Worm (Caenorhabditis elegans) whole organism, L1 larva: Measurements from ENCODE around the gene gsnl-1.

Source experiments
- C34B4.2 ChIP-seq: sonication (generic microtip); optimal IDR thresholded peaks from 2 replicates; lab custom pipeline; 2017; ENCODE audit warnings: mild to moderate bottlenecking, missing genetic modification characterization, missing compliant biosample characterization
- aly-2 ChIP-seq: fragments of 150-350 bp; optimal IDR thresholded peaks from 2 replicates; lab custom pipeline; 2014; ENCODE audit warnings: missing biosample characterization, missing genetic modification characterization
- ceh-82 ChIP-seq, 3 experiments: fragments of 150-350 bp in 1 of 3; sonication (generic microtip) in 2 of 3; optimal IDR thresholded peaks; 2 replicates each; lab custom pipeline; 2014 to 2017; ENCODE audit warnings: missing biosample characterization in 3 of 3, missing genetic modification characterization in 3 of 3
- ceh-90 ChIP-seq: sonication (generic microtip); optimal IDR thresholded peaks from 2 replicates; lab custom pipeline; 2016; ENCODE audit warnings: missing genetic modification characterization, missing compliant biosample characterization
- ces-1 ChIP-seq: fragments of 150-350 bp; optimal IDR thresholded peaks from 2 replicates; lab custom pipeline; 2014; ENCODE audit warnings: missing biosample characterization, missing genetic modification reagents, missing genetic modification characterization
- dpl-1 ChIP-seq, 3 experiments: fragments of 150-350 bp in 2 of 3; sonication (generic microtip) in 1 of 3; optimal IDR thresholded peaks; 2 replicates each; lab custom pipeline; 2014 to 2017; ENCODE audit warnings: missing biosample characterization in 3 of 3, missing genetic modification characterization in 3 of 3, missing genetic modification reagents in 3 of 3
- dsc-1 ChIP-seq: sonication (generic microtip); optimal IDR thresholded peaks from 2 replicates; lab custom pipeline; 2016; ENCODE audit warnings: mild to moderate bottlenecking, missing genetic modification characterization, missing compliant biosample characterization
- efl-1 ChIP-seq, 4 experiments: fragments of 150-350 bp; optimal IDR thresholded peaks in 3 of 4; peaks in 1 of 4; 1 replicate in 1 of 4; 2 replicates in 3 of 4; lab custom pipeline; 2014; ENCODE audit warnings: missing biosample characterization in 2 of 4, missing genetic modification characterization in 2 of 4, missing genetic modification reagents in 2 of 4
- egl-13 ChIP-seq: sonication (generic microtip); optimal IDR thresholded peaks from 2 replicates; lab custom pipeline; 2016; ENCODE audit warnings: missing genotype, missing genetic modification reagents, missing genetic modification characterization, missing compliant biosample characterization
- fkh-4 ChIP-seq: sonication (generic microtip); optimal IDR thresholded peaks from 2 replicates; lab custom pipeline; 2016; ENCODE audit warnings: missing compliant biosample characterization, missing genetic modification characterization, borderline replicate concordance
- fkh-8 ChIP-seq: sonication (generic microtip); optimal IDR thresholded peaks from 2 replicates; lab custom pipeline; 2016; ENCODE audit warnings: mild to moderate bottlenecking, missing genetic modification characterization, missing compliant biosample characterization
- hlh-17 ChIP-seq: fragments of 200-800 bp; sonication (Bioruptor generic); optimal IDR thresholded peaks from 2 replicates; lab custom pipeline; 2018; ENCODE audit warnings: missing genetic modification characterization, mild to moderate bottlenecking, missing compliant biosample characterization, moderate library complexity, borderline replicate concordance
- irx-1 ChIP-seq: sonication (generic microtip); optimal IDR thresholded peaks from 2 replicates; lab custom pipeline; 2016; ENCODE audit warnings: missing genetic modification characterization, missing compliant biosample characterization
- jun-1 ChIP-seq: fragments of 150-350 bp; optimal IDR thresholded peaks from 2 replicates; lab custom pipeline; 2014; ENCODE audit warnings: missing biosample characterization, missing genetic modification reagents, missing genetic modification characterization
- lin-14 ChIP-seq: fragments of 200-800 bp; sonication (Bioruptor generic); optimal IDR thresholded peaks from 2 replicates; lab custom pipeline; 2018; ENCODE audit warnings: mild to moderate bottlenecking, missing genetic modification characterization, moderate library complexity, missing compliant biosample characterization
- lin-35 ChIP-seq, 2 experiments: fragments of 150-350 bp; optimal IDR thresholded peaks; 2 replicates each; lab custom pipeline; 2014; ENCODE audit warnings: missing biosample characterization in 2 of 2, missing genetic modification characterization in 2 of 2, missing genetic modification reagents in 2 of 2
- lin-39 ChIP-seq: fragments of 150-350 bp; optimal IDR thresholded peaks from 2 replicates; lab custom pipeline; 2014; ENCODE audit warnings: missing biosample characterization, missing genetic modification reagents, missing genetic modification characterization
- lir-3 ChIP-seq: sonication (generic microtip); optimal IDR thresholded peaks from 2 replicates; lab custom pipeline; 2016; ENCODE audit warnings: mild to moderate bottlenecking, missing genetic modification characterization, moderate library complexity, missing compliant biosample characterization; ENCODE audit not compliant: poor library complexity
- lsy-2 ChIP-seq, 2 experiments: fragments of 150-350 bp; optimal IDR thresholded peaks; 2 replicates each; lab custom pipeline; 2014; ENCODE audit warnings: missing biosample characterization in 2 of 2, missing genetic modification characterization in 2 of 2
- mab-9 ChIP-seq: fragments of 200-800 bp; sonication (Bioruptor generic); IDR thresholded peaks from 2 replicates; pipeline ENCODE4 v1.3.6; 2022; ENCODE audit warnings: missing genetic modification reagents, missing genetic modification characterization, missing compliant biosample characterization
- mep-1 ChIP-seq: fragments of 150-350 bp; optimal IDR thresholded peaks from 2 replicates; lab custom pipeline; 2014; ENCODE audit warnings: missing biosample characterization, missing genetic modification characterization
- nhr-19 ChIP-seq: fragments of 200-800 bp; sonication (Bioruptor generic); conservative IDR thresholded peaks from 2 replicates; pipeline ENCODE4 v1.3.6; 2022; ENCODE audit warnings: missing genetic modification characterization, missing compliant biosample characterization
- nhr-20 ChIP-seq: sonication (generic microtip); optimal IDR thresholded peaks from 2 replicates; lab custom pipeline; 2016; ENCODE audit warnings: mild to moderate bottlenecking, missing genetic modification characterization, missing compliant biosample characterization
- nhr-237 ChIP-seq: fragments of 150-350 bp; optimal IDR thresholded peaks from 2 replicates; lab custom pipeline; 2014; ENCODE audit warnings: missing biosample characterization, missing genetic modification characterization
- nhr-47 ChIP-seq: sonication (generic microtip); optimal IDR thresholded peaks from 2 replicates; lab custom pipeline; 2016; ENCODE audit warnings: mild to moderate bottlenecking, missing genetic modification characterization, moderate library complexity, missing compliant biosample characterization
- nhr-71 ChIP-seq: sonication (generic microtip); optimal IDR thresholded peaks from 2 replicates; lab custom pipeline; 2016; ENCODE audit warnings: mild to moderate bottlenecking, missing genetic modification characterization, moderate library complexity, missing compliant biosample characterization
- nhr-76 ChIP-seq: sonication (generic microtip); optimal IDR thresholded peaks from 2 replicates; lab custom pipeline; 2017; ENCODE audit warnings: missing biosample characterization, missing genetic modification characterization
- nhr-77 ChIP-seq: fragments of 150-350 bp; optimal IDR thresholded peaks from 2 replicates; lab custom pipeline; 2014; ENCODE audit warnings: missing biosample characterization, missing genetic modification characterization
- nhr-84 ChIP-seq: sonication (generic microtip); optimal IDR thresholded peaks from 2 replicates; lab custom pipeline; 2017; ENCODE audit warnings: missing biosample characterization, missing genetic modification characterization
- nhr-85 ChIP-seq: sonication (generic microtip); peaks from one replicate; lab custom pipeline; 2016; ENCODE audit warnings: missing genetic modification characterization, inconsistent platforms, missing compliant biosample characterization
- nhr-90 ChIP-seq: sonication (generic microtip); optimal IDR thresholded peaks from 2 replicates; lab custom pipeline; 2016; ENCODE audit warnings: mild to moderate bottlenecking, missing genetic modification characterization, missing compliant biosample characterization; ENCODE audit not compliant: poor library complexity
- pax-3 ChIP-seq: fragments of 200-800 bp; sonication (Bioruptor generic); optimal IDR thresholded peaks from 2 replicates; lab custom pipeline; 2018; ENCODE audit warnings: mild to moderate bottlenecking, missing genetic modification characterization, moderate library complexity, missing compliant biosample characterization
- rnt-1 ChIP-seq: sonication (generic microtip); optimal IDR thresholded peaks from 2 replicates; lab custom pipeline; 2016; ENCODE audit warnings: mild to moderate bottlenecking, missing genetic modification characterization, moderate library complexity, missing compliant biosample characterization
- snu-23 ChIP-seq: sonication (generic microtip); optimal IDR thresholded peaks from 2 replicates; lab custom pipeline; 2016; ENCODE audit warnings: missing genetic modification characterization, missing compliant biosample characterization
- sox-4 ChIP-seq: sonication (generic microtip); optimal IDR thresholded peaks from 2 replicates; lab custom pipeline; 2016; ENCODE audit warnings: missing genetic modification characterization, missing compliant biosample characterization
- swsn-7 ChIP-seq: sonication (generic microtip); optimal IDR thresholded peaks from 2 replicates; lab custom pipeline; 2016; ENCODE audit warnings: missing genetic modification characterization, missing compliant biosample characterization
- unc-130 ChIP-seq: fragments of 150-350 bp; optimal IDR thresholded peaks from 2 replicates; lab custom pipeline; 2017; ENCODE audit warnings: missing biosample characterization, missing genetic modification characterization, inconsistent platforms
- unc-86 ChIP-seq: sonication (generic microtip); optimal IDR thresholded peaks from 2 replicates; lab custom pipeline; 2016; ENCODE audit warnings: missing genetic modification characterization, missing compliant biosample characterization
- xbp-1 ChIP-seq: sonication (generic microtip); optimal IDR thresholded peaks from 2 replicates; lab custom pipeline; 2016; ENCODE audit warnings: missing genetic modification characterization, missing compliant biosample characterization
- ztf-11 ChIP-seq, 2 experiments: sonication (generic microtip); optimal IDR thresholded peaks; 2 replicates each; lab custom pipeline; 2016 to 2017; ENCODE audit warnings: missing genetic modification characterization in 2 of 2, missing biosample characterization in 1 of 2, missing compliant biosample characterization in 1 of 2

gsnl-1 gene

ce11 chrV:9536505-9536904 lies 39.7 kb downstream of the gsnl-1 start, which contains the start of gene C50F4.4:
TSS of gene C50F4.4 (plus strand) at chrV:9536771.
- TF ChIP-seq nhr-76 (tag; lab: Kevin White, UChicago) (no peak), nhr-90 (tag; lab: Kevin White, UChicago) (peak; percentile 71), rnt-1 (tag; lab: Kevin White, UChicago) (peak; percentile 93), fkh-8 (peak; percentile 15), ceh-90 (tag; lab: Kevin White, UChicago) (peak; percentile 74), xbp-1 (tag; lab: Kevin White, UChicago) (peak; percentile 62), unc-86 (peak; percentile 15), jun-1 (tag; lab: Kevin White, UChicago) (no peak), egl-13 (peak; percentile 36), unc-130 (tag; lab: Kevin White, UChicago) (peak; percentile 46), sox-4 (tag; lab: Kevin White, UChicago) (peak; percentile 72), irx-1 (peak; percentile 70), dsc-1 (tag; lab: Kevin White, UChicago) (peak; percentile 61), lsy-2 (tag; optimal IDR thresholded peaks at IDR 0.05; lab: Kevin White, UChicago) (peak in 1 of 2 experiments; percentile 61), lin-35 (GFP tag; optimal IDR thresholded peaks at IDR 0.05; lab: Kevin White, UChicago) (peak; percentile 29 to 33), lin-39 (tag; lab: Kevin White, UChicago) (peak; percentile 7), swsn-7 (peak; percentile 59), hlh-17 (GFP tag; lab: Kevin White, UChicago) (no peak), nhr-19 (GFP tag; lab: Robert Waterston, UW) (peak; percentile 42; the same call in 1 of the 2 replicates), lin-14 (GFP tag; lab: Kevin White, UChicago) (peak; percentile 50), mep-1 (tag; lab: Kevin White, UChicago) (peak; percentile 12), nhr-85 (peak; percentile 63), ceh-82 (tag; optimal IDR thresholded peaks at IDR 0.05; lab: Kevin White, UChicago) (no peak), nhr-71 (tag; lab: Kevin White, UChicago) (peak; percentile 69), nhr-77 (tag; lab: Kevin White, UChicago) (no peak), snu-23 (GFP tag; lab: Kevin White, UChicago) (peak; percentile 55), mab-9 (GFP tag; lab: Robert Waterston, UW) (0 out of 2 replicates have a peak, but pooled peaks have one; percentile 49), nhr-47 (tag; lab: Kevin White, UChicago) (peak; percentile 67), lir-3 (peak; percentile 77), ces-1 (no peak), fkh-4 (tag; lab: Kevin White, UChicago) (peak; percentile 64), ztf-11 (tag; optimal IDR thresholded peaks at IDR 0.05; lab: Kevin White, UChicago) (peak in 1 of 2 experiments; percentile 67), efl-1 (optimal IDR thresholded peaks at IDR 0.05; lab: Kevin White, UChicago) (peak; percentile 32 to 56), efl-1 (GFP tag; optimal IDR thresholded peaks at IDR 0.05 in 1 of 2; lab: Kevin White, UChicago) (peak; percentile 49 to 94), nhr-20 (tag; lab: Kevin White, UChicago) (peak; percentile 53), dpl-1 (GFP tag; optimal IDR thresholded peaks at IDR 0.05; lab: Kevin White, UChicago) (peak; percentile 20 to 65 (median 38)), C34B4.2 (tag; lab: Kevin White, UChicago) (no peak), pax-3 (tag; lab: Kevin White, UChicago) (peak; percentile 32), aly-2 (no peak)
- TF ChIP-seq, all 84 proteins: peak for 30

DNA sequence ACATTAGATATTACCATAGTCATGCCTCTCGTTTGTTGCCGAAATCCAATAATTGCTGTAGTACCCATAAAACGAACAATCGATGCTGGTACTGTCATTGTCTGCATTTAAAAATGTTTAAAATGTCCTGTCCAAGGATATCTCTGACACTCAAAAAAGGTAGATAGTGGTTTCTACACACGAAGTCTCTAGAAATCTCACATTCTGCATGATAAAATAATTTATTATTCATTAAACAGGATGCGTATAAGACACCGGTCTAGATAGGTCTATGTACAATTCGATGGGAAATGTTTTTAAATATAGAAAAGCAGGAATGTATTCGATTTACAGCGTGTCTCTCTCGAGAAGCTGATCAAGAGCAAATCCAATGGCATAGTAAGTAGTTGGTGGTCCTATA lies 42.8 kb downstream of the gsnl-1 start, which contains the start of gene C50F4.12:
C50F4.12 (minus strand) TSS at position 101 of the 400 bp plus-strand sequence.
- TF ChIP-seq nhr-84 (tag; lab: Kevin White, UChicago) (no peak), nhr-237 (tag; lab: Kevin White, UChicago) (no peak), irx-1 (no peak)
